Fruit fly (Drosophila melanogaster) Kc167 (cell line): Measurements from ENCODE around the gene ldbr.

ENCODE experiments used
- h ChIP-seq: fragments of >200 bp; optimal IDR thresholded peaks from 3 replicates; lab custom pipeline; 2018; ENCODE audit warnings: missing external identifiers
- insv ChIP-seq: fragments of >200 bp; optimal IDR thresholded peaks from 3 replicates; lab custom pipeline; 2018; ENCODE audit warnings: missing external identifiers
- psq ChIP-seq: fragments of >200 bp; optimal IDR thresholded peaks from 2 replicates; lab custom pipeline; 2017; ENCODE audit warnings: missing external identifiers
- ttk ChIP-seq: sonication (Bioruptor generic); optimal IDR thresholded peaks from 2 replicates; lab custom pipeline; 2017; ENCODE audit warnings: missing external identifiers

DNA sequence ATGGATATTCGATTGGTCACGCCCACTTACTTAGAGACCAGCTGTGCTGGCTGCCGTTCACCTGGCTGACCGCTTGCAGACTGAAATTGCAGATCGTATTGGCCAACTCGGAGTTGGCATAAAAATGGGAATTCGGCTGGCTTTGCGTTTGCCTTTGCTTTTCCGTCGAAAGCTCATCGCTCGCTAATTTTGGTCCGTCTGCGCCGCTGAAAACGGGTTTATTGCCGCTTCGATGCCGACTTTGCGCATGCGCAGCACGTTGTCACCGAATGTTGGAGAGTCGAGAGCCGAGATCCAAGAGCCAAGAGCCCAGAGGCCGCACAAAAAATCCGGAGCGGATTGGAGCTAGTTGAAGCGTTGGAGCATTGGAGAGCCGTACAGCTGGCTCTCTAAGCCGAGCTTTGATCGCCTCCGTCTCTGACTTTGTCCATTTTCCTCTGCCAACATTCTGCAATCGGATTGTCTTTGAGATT lies 30.1 kb downstream of the ldbr start, which contains the start of gene CG13676:
- no peak for TF ChIP-seq h (lab: Kevin White, UChicago)
- no peak for TF ChIP-seq ttk
- TF ChIP-seq insv (lab: Kevin White, UChicago) = no peak
- TF ChIP-seq psq (lab: Kevin White, UChicago) = no peak
